Fruit fly (Drosophila melanogaster) Kc167 (cell line): ENCODE data around the gene PK2-R1.

Source experiments
- Myc ChIP-seq: fragments of >200 bp; optimal IDR thresholded peaks from 2 replicates; lab custom pipeline; 2017; ENCODE audit warnings: missing external identifiers
- Sin3A ChIP-seq: fragments of >200 bp; optimal IDR thresholded peaks from 2 replicates; lab custom pipeline; 2018; ENCODE audit warnings: missing external identifiers
- insv ChIP-seq: fragments of >200 bp; optimal IDR thresholded peaks from 3 replicates; lab custom pipeline; 2018; ENCODE audit warnings: missing external identifiers
- psq ChIP-seq: fragments of >200 bp; optimal IDR thresholded peaks from 2 replicates; lab custom pipeline; 2017; ENCODE audit warnings: missing external identifiers
- ttk ChIP-seq: sonication (Bioruptor generic); optimal IDR thresholded peaks from 2 replicates; lab custom pipeline; 2017; ENCODE audit warnings: missing external identifiers

dm6 chr3R:13319873-13320272, 18.3 kb upstream of the PK2-R1 start:
- TF ChIP-seq insv (no peak), Myc (lab: Kevin White, UChicago) (no peak), Sin3A (lab: Kevin White, UChicago) (no peak), psq (lab: Kevin White, UChicago) (no peak), ttk (lab: Kevin White, UChicago) (no peak)
